ENCODE assay signal across 1 fruit fly cellular context in genomic region chr3R:15371833-15372232, dm6.
TF ChIP-seq lines count a peak whose summit lies in the region.

TSS of gene Ccm3 (plus strand) at chr3R:15371957.
TSS of gene CG6136 (minus strand) at chr3R:15372212.

TF ChIP-seq in whole organism, embryonic, 481 proteins besides CTCF, POLR2A, EP300 and RAD21 (continued from another document and continues in another):
- TF ChIP-seq sqz (GFP tag; optimal IDR thresholded peaks at IDR 0.05; lab: Kevin White, UChicago): no peak
- no peak for TF ChIP-seq Fer2 (tag; optimal IDR thresholded peaks at IDR 0.05; lab: Kevin White, UChicago)
- TF ChIP-seq Dll (GFP tag; IDR thresholded peaks at IDR 0.05; lab: Robert Waterston, UW; ENCODE audit: partially characterized antibody): peak; percentile 91
- no peak for TF ChIP-seq Spps (tag; optimal IDR thresholded peaks at IDR 0.05; lab: Kevin White, UChicago)
- no peak for TF ChIP-seq CG6175 (GFP tag; IDR thresholded peaks at IDR 0.05; lab: Robert Waterston, UW)
- TF ChIP-seq CG2199 (GFP tag; IDR thresholded peaks at IDR 0.05; lab: Robert Waterston, UW): no peak
- TF ChIP-seq Lhr (GFP tag; optimal IDR thresholded peaks at IDR 0.05; lab: Kevin White, UChicago): no peak
- TF ChIP-seq wdn (GFP tag; IDR thresholded peaks at IDR 0.05; lab: Robert Waterston, UW): no peak; the same call in 1 of the 2 replicates
- TF ChIP-seq CG15601 (tag; optimal IDR thresholded peaks at IDR 0.05; lab: Kevin White, UChicago): no peak
- no peak for TF ChIP-seq CG10543 (GFP tag; optimal IDR thresholded peaks at IDR 0.05; lab: Kevin White, UChicago)
- peak; percentile 17 for TF ChIP-seq chn (GFP tag; optimal IDR thresholded peaks at IDR 0.05; lab: Kevin White, UChicago)
- no peak for TF ChIP-seq bsh (GFP tag; optimal IDR thresholded peaks at IDR 0.05; lab: Kevin White, UChicago)
- no peak for TF ChIP-seq CG16779 (GFP tag; IDR thresholded peaks at IDR 0.05; lab: Robert Waterston, UW)
- peak; percentile 89 for TF ChIP-seq knrl (GFP tag; IDR thresholded peaks at IDR 0.05; lab: Robert Waterston, UW; ENCODE audit: partially characterized antibody)
- no peak for TF ChIP-seq ken (GFP tag; IDR thresholded peaks at IDR 0.05; lab: Robert Waterston, UW)
- peak; percentile 27 for TF ChIP-seq CG7928 (GFP tag; optimal IDR thresholded peaks at IDR 0.05; lab: Kevin White, UChicago)
- TF ChIP-seq CG17912 (GFP tag; optimal IDR thresholded peaks at IDR 0.05; lab: Kevin White, UChicago): no peak
- no peak for TF ChIP-seq fd102C (GFP tag; optimal IDR thresholded peaks at IDR 0.05; lab: Kevin White, UChicago)
- TF ChIP-seq ac (GFP tag; optimal IDR thresholded peaks at IDR 0.05; lab: Kevin White, UChicago): no peak
- no peak for TF ChIP-seq wek (GFP tag; optimal IDR thresholded peaks at IDR 0.05; lab: Kevin White, UChicago)
- TF ChIP-seq E2f2 (GFP tag; IDR thresholded peaks at IDR 0.05; lab: Robert Waterston, UW): peak; percentile 66
- TF ChIP-seq Poxn (GFP tag; IDR thresholded peaks at IDR 0.05; lab: Robert Waterston, UW): no peak
- TF ChIP-seq CG16863 (GFP tag; optimal IDR thresholded peaks at IDR 0.05; lab: Kevin White, UChicago): no peak
- peak; percentile 52 for TF ChIP-seq CG17186 (GFP tag; optimal IDR thresholded peaks at IDR 0.05; lab: Kevin White, UChicago)
- TF ChIP-seq CG5180 (GFP tag; optimal IDR thresholded peaks at IDR 0.05; lab: Kevin White, UChicago): no peak
- peak; percentile 41 for TF ChIP-seq CG30403 (GFP tag; optimal IDR thresholded peaks at IDR 0.05; lab: Kevin White, UChicago)
- peak; percentile 82 for TF ChIP-seq Doc3 (GFP tag; IDR thresholded peaks at IDR 0.05; lab: Robert Waterston, UW; ENCODE audit: partially characterized antibody)
- TF ChIP-seq slou (GFP tag; optimal IDR thresholded peaks at IDR 0.05; lab: Kevin White, UChicago): no peak
- peak; percentile 93 for TF ChIP-seq CG6791 (GFP tag; IDR thresholded peaks at IDR 0.05; lab: Robert Waterston, UW; ENCODE audit: partially characterized antibody)
- TF ChIP-seq CG8944 (GFP tag; optimal IDR thresholded peaks at IDR 0.05; lab: Kevin White, UChicago): no peak
- TF ChIP-seq Hr3 (GFP tag; optimal IDR thresholded peaks at IDR 0.05; lab: Kevin White, UChicago): peak; percentile 12
- no peak for TF ChIP-seq CG6813 (GFP tag; optimal IDR thresholded peaks at IDR 0.05; lab: Kevin White, UChicago)
- TF ChIP-seq Rx (GFP tag; IDR thresholded peaks at IDR 0.05; lab: Robert Waterston, UW): no peak
- no peak for TF ChIP-seq CoRest (tag; optimal IDR thresholded peaks at IDR 0.05; lab: Kevin White, UChicago)
- peak; percentile 65; the same call in 1 of the 2 replicates for TF ChIP-seq CG14014 (GFP tag; IDR thresholded peaks at IDR 0.05; lab: Robert Waterston, UW)
- peak; percentile 19 for TF ChIP-seq ind (GFP tag; optimal IDR thresholded peaks at IDR 0.05; lab: Kevin White, UChicago)
- TF ChIP-seq CG18262 (tag; optimal IDR thresholded peaks at IDR 0.05; lab: Kevin White, UChicago): no peak
- TF ChIP-seq da (GFP tag; optimal IDR thresholded peaks at IDR 0.05; lab: Kevin White, UChicago): no peak
- no peak for TF ChIP-seq maf-S (GFP tag; optimal IDR thresholded peaks at IDR 0.05; lab: Kevin White, UChicago)
- TF ChIP-seq lola (GFP tag; optimal IDR thresholded peaks at IDR 0.05; lab: Kevin White, UChicago): no peak
- peak; percentile 24 for TF ChIP-seq H2.0 (GFP tag; IDR thresholded peaks at IDR 0.05; lab: Robert Waterston, UW)
- TF ChIP-seq CG12769 (tag; optimal IDR thresholded peaks at IDR 0.05; lab: Kevin White, UChicago): no peak
- TF ChIP-seq grn (GFP tag; optimal IDR thresholded peaks at IDR 0.05; lab: Kevin White, UChicago): no peak
- 0 out of 2 replicates have a peak, but pooled peaks have one; percentile 30 for TF ChIP-seq gsb (GFP tag; IDR thresholded peaks at IDR 0.05; lab: Robert Waterston, UW)
- peak; percentile 82 for TF ChIP-seq HmgZ (tag; optimal IDR thresholded peaks at IDR 0.05; lab: Kevin White, UChicago)
- TF ChIP-seq CG3407 (GFP tag; optimal IDR thresholded peaks at IDR 0.05; lab: Kevin White, UChicago): no peak
- peak; percentile 35 for TF ChIP-seq Elba2 (GFP tag; optimal IDR thresholded peaks at IDR 0.05; lab: Kevin White, UChicago)
- 0 out of 2 replicates have a peak, but pooled peaks have one; percentile 21 for TF ChIP-seq CG6689 (GFP tag; IDR thresholded peaks at IDR 0.05; lab: Robert Waterston, UW)
- TF ChIP-seq Sox102F (GFP tag; optimal IDR thresholded peaks at IDR 0.05; lab: Kevin White, UChicago): no peak
- peak; percentile 57 for TF ChIP-seq CG1792 (GFP tag; optimal IDR thresholded peaks at IDR 0.05; lab: Kevin White, UChicago)
- no peak for TF ChIP-seq Eip74EF (GFP tag; optimal IDR thresholded peaks at IDR 0.05; lab: Kevin White, UChicago)
- no peak for TF ChIP-seq CG14965 (GFP tag; optimal IDR thresholded peaks at IDR 0.05; lab: Kevin White, UChicago; ENCODE audit: borderline replicate concordance)
- TF ChIP-seq CG9797 (GFP tag; optimal IDR thresholded peaks at IDR 0.05; lab: Kevin White, UChicago): peak; percentile 26
- peak; percentile 51 for TF ChIP-seq CG18599 (GFP tag; optimal IDR thresholded peaks at IDR 0.05; lab: Kevin White, UChicago)
- TF ChIP-seq Atf3 (GFP tag; optimal IDR thresholded peaks at IDR 0.05; lab: Kevin White, UChicago): no peak
- TF ChIP-seq CG9876 (GFP tag; optimal IDR thresholded peaks at IDR 0.05; lab: Kevin White, UChicago): no peak
- no peak for TF ChIP-seq CG33557 (GFP tag; optimal IDR thresholded peaks at IDR 0.05; lab: Kevin White, UChicago)
- TF ChIP-seq HLHmδ (GFP tag; optimal IDR thresholded peaks at IDR 0.05; lab: Kevin White, UChicago): no peak
- TF ChIP-seq CG14667 (GFP tag; IDR thresholded peaks at IDR 0.05; lab: Robert Waterston, UW): no peak
- TF ChIP-seq Deaf1 (tag; optimal IDR thresholded peaks at IDR 0.05; lab: Kevin White, UChicago): peak; percentile 50
- TF ChIP-seq BtbVII (GFP tag; optimal IDR thresholded peaks at IDR 0.05; lab: Kevin White, UChicago): no peak
- no peak for TF ChIP-seq TFAM (GFP tag; optimal IDR thresholded peaks at IDR 0.05; lab: Kevin White, UChicago)
- peak; percentile 35 for TF ChIP-seq CG3281 (GFP tag; optimal IDR thresholded peaks at IDR 0.05; lab: Kevin White, UChicago)
- TF ChIP-seq fu2 (GFP tag; optimal IDR thresholded peaks at IDR 0.05; lab: Kevin White, UChicago): no peak
- TF ChIP-seq repo (GFP tag; optimal IDR thresholded peaks at IDR 0.05; lab: Kevin White, UChicago): peak; percentile 39
- peak; percentile 36 for TF ChIP-seq Dip3 (GFP tag; optimal IDR thresholded peaks at IDR 0.05; lab: Kevin White, UChicago)
- peak; percentile 93 for TF ChIP-seq zen2 (GFP tag; IDR thresholded peaks at IDR 0.05; lab: Robert Waterston, UW; ENCODE audit: partially characterized antibody)
- TF ChIP-seq CG6765 (GFP tag; optimal IDR thresholded peaks at IDR 0.05; lab: Kevin White, UChicago): peak; percentile 52
- no peak for TF ChIP-seq CG17568 (GFP tag; optimal IDR thresholded peaks at IDR 0.05; lab: Kevin White, UChicago)
- TF ChIP-seq Ssrp (tag; optimal IDR thresholded peaks at IDR 0.05; lab: Kevin White, UChicago): no peak
- no peak for TF ChIP-seq danr (GFP tag; IDR thresholded peaks at IDR 0.05; lab: Robert Waterston, UW)
- TF ChIP-seq Sry-β (GFP tag; optimal IDR thresholded peaks at IDR 0.05; lab: Kevin White, UChicago): no peak
- no peak for TF ChIP-seq trh (GFP tag; optimal IDR thresholded peaks at IDR 0.05; lab: Kevin White, UChicago)
- no peak for TF ChIP-seq dan (GFP tag; IDR thresholded peaks at IDR 0.05; lab: Robert Waterston, UW)
- peak; percentile 43 for TF ChIP-seq nmo (GFP tag; optimal IDR thresholded peaks at IDR 0.05; lab: Kevin White, UChicago)
- no peak for TF ChIP-seq oc (tag; optimal IDR thresholded peaks at IDR 0.05; lab: Kevin White, UChicago)
- no peak for TF ChIP-seq Awh (GFP tag; IDR thresholded peaks at IDR 0.05; lab: Robert Waterston, UW)
- TF ChIP-seq CG12942 (GFP tag; optimal IDR thresholded peaks at IDR 0.05; lab: Kevin White, UChicago): no peak
- no peak for TF ChIP-seq Dip2 (GFP tag; IDR thresholded peaks at IDR 0.05; lab: Robert Waterston, UW)
- TF ChIP-seq CG2120 (GFP tag; optimal IDR thresholded peaks at IDR 0.05; lab: Kevin White, UChicago): peak; percentile 72
- TF ChIP-seq Ets65A (GFP tag; lab: Kevin White, UChicago): peak; percentile 94
- no peak for TF ChIP-seq Stat92E (GFP tag; optimal IDR thresholded peaks at IDR 0.05; lab: Kevin White, UChicago)
- TF ChIP-seq btn (GFP tag; optimal IDR thresholded peaks at IDR 0.05; lab: Kevin White, UChicago): no peak
- TF ChIP-seq CG33213 (GFP tag; optimal IDR thresholded peaks at IDR 0.05; lab: Kevin White, UChicago): no peak
- TF ChIP-seq Side (GFP tag; optimal IDR thresholded peaks at IDR 0.05; lab: Kevin White, UChicago): peak; percentile 59
- TF ChIP-seq CG6654 (GFP tag; optimal IDR thresholded peaks at IDR 0.05; lab: Kevin White, UChicago): no peak
- no peak for TF ChIP-seq pita (GFP tag; optimal IDR thresholded peaks at IDR 0.05; lab: Kevin White, UChicago)
- 0 out of 3 replicates have a peak, but pooled peaks have one; percentile 23 for TF ChIP-seq CG11695 (GFP tag; IDR thresholded peaks at IDR 0.05; lab: Robert Waterston, UW)
- peak in 1 of 2 experiments; percentile 75 for TF ChIP-seq insv (GFP tag; optimal IDR thresholded peaks at IDR 0.05; lab: Kevin White, UChicago)
- TF ChIP-seq dm (GFP tag; optimal IDR thresholded peaks at IDR 0.05; lab: Kevin White, UChicago): peak; percentile 2
- peak; percentile 92 for TF ChIP-seq unc-4 (GFP tag; IDR thresholded peaks at IDR 0.05; lab: Robert Waterston, UW; ENCODE audit: partially characterized antibody)
- peak; percentile 44 for TF ChIP-seq Sin3A (optimal IDR thresholded peaks at IDR 0.05; lab: Kevin White, UChicago)
- no peak for TF ChIP-seq Abd-B (GFP tag; optimal IDR thresholded peaks at IDR 0.05; lab: Kevin White, UChicago)
- TF ChIP-seq vvl (GFP tag; IDR thresholded peaks at IDR 0.05; lab: Robert Waterston, UW): peak; percentile 91
- no peak for TF ChIP-seq toy (GFP tag; IDR thresholded peaks at IDR 0.05; lab: Robert Waterston, UW)
- TF ChIP-seq CG2116 (GFP tag; optimal IDR thresholded peaks at IDR 0.05; lab: Kevin White, UChicago): peak; percentile 90
- TF ChIP-seq CG1603 (tag; optimal IDR thresholded peaks at IDR 0.05; lab: Kevin White, UChicago): peak; percentile 68
- TF ChIP-seq Hmr (GFP tag; optimal IDR thresholded peaks at IDR 0.05; lab: Kevin White, UChicago): peak; percentile 69
- peak; percentile 52; the same call in 1 of the 2 replicates for TF ChIP-seq al (GFP tag; IDR thresholded peaks at IDR 0.05; lab: Robert Waterston, UW)
- TF ChIP-seq Ada2b (GFP tag; IDR thresholded peaks at IDR 0.05; lab: Robert Waterston, UW): no peak
- peak; percentile 95 for TF ChIP-seq CG13287 (GFP tag; IDR thresholded peaks at IDR 0.05; lab: Robert Waterston, UW; ENCODE audit: partially characterized antibody)
- TF ChIP-seq Blimp-1 (GFP tag; optimal IDR thresholded peaks at IDR 0.05; lab: Kevin White, UChicago): no peak
- no peak for TF ChIP-seq h (optimal IDR thresholded peaks at IDR 0.05; lab: Kevin White, UChicago)
- TF ChIP-seq hbn (GFP tag; IDR thresholded peaks at IDR 0.05; lab: Robert Waterston, UW; ENCODE audit: partially characterized antibody): peak; percentile 89
- no peak for TF ChIP-seq tap (tag; optimal IDR thresholded peaks at IDR 0.05; lab: Kevin White, UChicago)
- TF ChIP-seq HLH3B (GFP tag; IDR thresholded peaks at IDR 0.05; lab: Robert Waterston, UW): 0 out of 2 replicates have a peak, but pooled peaks have one; percentile 26
- peak; percentile 41; the same call in 1 of the 2 replicates for TF ChIP-seq Adf1 (GFP tag; IDR thresholded peaks at IDR 0.05; lab: Robert Waterston, UW)
- TF ChIP-seq Lpt (GFP tag; optimal IDR thresholded peaks at IDR 0.05; lab: Kevin White, UChicago): no peak
- TF ChIP-seq dati (GFP tag; IDR thresholded peaks at IDR 0.05; lab: Robert Waterston, UW): no peak
- TF ChIP-seq CG10274 (GFP tag; optimal IDR thresholded peaks at IDR 0.05; lab: Kevin White, UChicago): no peak
- peak; percentile 40 for TF ChIP-seq CG9437 (GFP tag; optimal IDR thresholded peaks at IDR 0.05; lab: Kevin White, UChicago)
- peak; percentile 88 for TF ChIP-seq CG16813 (GFP tag; IDR thresholded peaks at IDR 0.05; lab: Robert Waterston, UW; ENCODE audit: partially characterized antibody)
- TF ChIP-seq Scr (GFP tag; IDR thresholded peaks at IDR 0.05; lab: Robert Waterston, UW; ENCODE audit: partially characterized antibody): peak; percentile 91
- TF ChIP-seq CG10979 (tag; optimal IDR thresholded peaks at IDR 0.05; lab: Kevin White, UChicago): peak; percentile 36
- peak; percentile 89 for TF ChIP-seq tna (GFP tag; IDR thresholded peaks at IDR 0.05; lab: Robert Waterston, UW; ENCODE audit: partially characterized antibody)
- TF ChIP-seq CG1233 (GFP tag; optimal IDR thresholded peaks at IDR 0.05; lab: Kevin White, UChicago): no peak
- TF ChIP-seq CG13894 (tag; optimal IDR thresholded peaks at IDR 0.05; lab: Kevin White, UChicago): peak; percentile 45
- TF ChIP-seq CG3163 (GFP tag; optimal IDR thresholded peaks at IDR 0.05; lab: Kevin White, UChicago): peak; percentile 49
- peak; percentile 10 for TF ChIP-seq dmrt11E (tag; optimal IDR thresholded peaks at IDR 0.05; lab: Kevin White, UChicago)
- peak; percentile 79 for TF ChIP-seq CG15514 (GFP tag; optimal IDR thresholded peaks at IDR 0.05; lab: Kevin White, UChicago)
- TF ChIP-seq CG3847 (GFP tag; IDR thresholded peaks at IDR 0.05; lab: Robert Waterston, UW): peak; percentile 65
- TF ChIP-seq zen (tag; optimal IDR thresholded peaks at IDR 0.05; lab: Kevin White, UChicago): no peak
- no peak for TF ChIP-seq salm (tag; optimal IDR thresholded peaks at IDR 0.05; lab: Kevin White, UChicago)
- TF ChIP-seq gem (tag; optimal IDR thresholded peaks at IDR 0.05; lab: Kevin White, UChicago): no peak
- TF ChIP-seq CG12071 (GFP tag; optimal IDR thresholded peaks at IDR 0.05; lab: Kevin White, UChicago): no peak
- no peak for TF ChIP-seq CG11085 (GFP tag; IDR thresholded peaks at IDR 0.05; lab: Robert Waterston, UW)
- peak; percentile 90 for TF ChIP-seq CG14860 (GFP tag; IDR thresholded peaks at IDR 0.05; lab: Robert Waterston, UW; ENCODE audit: partially characterized antibody)
- no peak for TF ChIP-seq Vsx1 (GFP tag; optimal IDR thresholded peaks at IDR 0.05; lab: Kevin White, UChicago)
- TF ChIP-seq nau (GFP tag; optimal IDR thresholded peaks at IDR 0.05; lab: Kevin White, UChicago): no peak
- no peak for TF ChIP-seq CG43689 (GFP tag; IDR thresholded peaks at IDR 0.05; lab: Robert Waterston, UW)
- peak; percentile 25 for TF ChIP-seq CG9727 (GFP tag; optimal IDR thresholded peaks at IDR 0.05; lab: Kevin White, UChicago)
- TF ChIP-seq Nf-YB (GFP tag; optimal IDR thresholded peaks at IDR 0.05; lab: Kevin White, UChicago): no peak
- no peak for TF ChIP-seq CG31388 (GFP tag; optimal IDR thresholded peaks at IDR 0.05; lab: Kevin White, UChicago)
